Fruit fly (Drosophila melanogaster) whole organism, embryonic: ENCODE data around the gene Obp99b.

ENCODE experiments used
- CG11696 ChIP-seq: fragments of 200-800 bp; sonication (Bioruptor generic); IDR thresholded peaks from 2 replicates; pipeline ENCODE4 v1.3.6; 2022; ENCODE audit warnings: missing biosample characterization, missing genetic modification characterization
- CG12219 ChIP-seq: fragments of 200-800 bp; sonication (Bioruptor generic); optimal IDR thresholded peaks from 3 replicates; lab custom pipeline; 2018; ENCODE audit warnings: missing biosample characterization, mild to moderate bottlenecking, missing genetic modification characterization
- CG12391 ChIP-seq: fragments of 200-800 bp; sonication (Bioruptor generic); optimal IDR thresholded peaks from 3 replicates; lab custom pipeline; 2018; ENCODE audit warnings: missing biosample characterization, mild to moderate bottlenecking, missing genetic modification characterization, moderate library complexity
- CG1603 ChIP-seq: fragments of 200-800 bp; sonication (Bioruptor generic); optimal IDR thresholded peaks from 2 replicates; lab custom pipeline; 2019; ENCODE audit warnings: missing biosample characterization, mild to moderate bottlenecking, missing genetic modification characterization, moderate library complexity
- CG7372 ChIP-seq: fragments of 200-800 bp; sonication (Bioruptor generic); IDR thresholded peaks from 2 replicates; pipeline ENCODE4 v1.3.6; 2022; ENCODE audit warnings: missing biosample characterization, missing genetic modification characterization
- Camta ChIP-seq: fragments of 200-800 bp; sonication (Bioruptor generic); optimal IDR thresholded peaks from 2 replicates; lab custom pipeline; 2016; ENCODE audit warnings: missing biosample characterization, missing genetic modification characterization
- Doc3 ChIP-seq: fragments of 200-800 bp; sonication (Bioruptor generic); IDR thresholded peaks from 3 replicates; pipeline ENCODE4 v1.3.6; 2022; ENCODE audit warnings: missing biosample characterization, missing genetic modification characterization; ENCODE audit not compliant: partially characterized antibody
- HLHmδ ChIP-seq: fragments of 200-800 bp; sonication (Bioruptor generic); optimal IDR thresholded peaks from 2 replicates; lab custom pipeline; 2018; ENCODE audit warnings: missing biosample characterization, mild to moderate bottlenecking, missing genetic modification characterization, moderate library complexity

DNA sequence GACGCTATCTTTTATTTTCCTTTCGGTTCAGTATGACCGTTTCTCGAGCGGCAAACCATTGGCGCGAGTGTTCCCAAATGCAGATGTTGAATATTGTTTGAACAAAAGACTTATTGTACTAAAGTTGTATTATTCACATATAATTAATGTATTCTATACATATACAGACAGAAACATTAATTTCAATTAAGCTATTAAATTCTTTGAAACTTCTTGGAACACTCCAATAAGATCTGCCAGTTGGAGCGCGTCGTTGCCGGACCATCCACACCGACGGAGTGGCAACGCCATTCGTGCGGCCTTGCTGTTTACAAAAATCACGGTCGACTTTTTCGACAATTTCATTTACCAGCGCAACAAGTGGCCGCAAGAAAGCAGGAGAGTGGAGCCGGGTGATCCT lies 28.4 kb upstream of the Obp99b start, which contains the start of the genes Wdr24 and IntS11:
- TF ChIP-seq CG1603 (tag; lab: Kevin White, UChicago) = peak; percentile 89
- no peak for TF ChIP-seq HLHmδ (GFP tag; lab: Kevin White, UChicago)
- no peak for TF ChIP-seq CG12219 (GFP tag; lab: Kevin White, UChicago)
- TF ChIP-seq CG11696 = no peak
- no peak for TF ChIP-seq Doc3 (GFP tag; lab: Robert Waterston, UW)
- peak; percentile 93 for TF ChIP-seq CG7372 (GFP tag; lab: Robert Waterston, UW)
- peak; percentile 31 for TF ChIP-seq Camta (GFP tag; lab: Kevin White, UChicago)
- peak; percentile 84 for TF ChIP-seq CG12391 (tag; lab: Kevin White, UChicago)
